Worm (Caenorhabditis elegans) whole organism, young adult: ENCODE data around the gene ltd-1.

Experiments used
- B0019.2 ChIP-seq: fragments of 200-800 bp; sonication (Bioruptor generic); conservative IDR thresholded peaks from 2 replicates; pipeline ENCODE4 v1.3.6; 2022; ENCODE audit warnings: missing genetic modification reagents, missing genetic modification characterization, missing compliant biosample characterization
- C06A6.2 ChIP-seq: fragments of 200-800 bp; sonication (Bioruptor generic); conservative IDR thresholded peaks from 2 replicates; pipeline ENCODE4 v1.3.6; 2022; ENCODE audit warnings: missing genetic modification characterization, missing compliant biosample characterization
- D2030.7 ChIP-seq: fragments of 200-800 bp; sonication (Bioruptor generic); IDR thresholded peaks from 2 replicates; pipeline ENCODE4 v1.3.6; 2022; ENCODE audit warnings: missing genetic modification reagents, missing genetic modification characterization, missing compliant biosample characterization
- F23B12.7 ChIP-seq: sonication (generic microtip); optimal IDR thresholded peaks from 2 replicates; lab custom pipeline; 2017; ENCODE audit warnings: missing genetic modification characterization, mild to moderate bottlenecking, missing compliant biosample characterization, antibody characterized with exemption, moderate library complexity; ENCODE audit not compliant: insufficient read depth
- F33H1.4 ChIP-seq: fragments of 200-800 bp; sonication (Bioruptor generic); IDR thresholded peaks from 2 replicates; pipeline ENCODE4 v1.3.6; 2022; ENCODE audit warnings: missing genetic modification reagents, missing genetic modification characterization, missing compliant biosample characterization
- F49E8.2 ChIP-seq: sonication (generic microtip); optimal IDR thresholded peaks from 3 replicates; lab custom pipeline; 2017; ENCODE audit warnings: missing genetic modification characterization, mild to moderate bottlenecking, missing compliant biosample characterization, antibody characterized with exemption, moderate library complexity; ENCODE audit not compliant: insufficient read depth
- K11D2.4 ChIP-seq: fragments of 200-800 bp; sonication (Bioruptor generic); IDR thresholded peaks from 2 replicates; pipeline ENCODE4 v1.3.6; 2022; ENCODE audit warnings: missing genetic modification reagents, missing genetic modification characterization, missing compliant biosample characterization
- K12H6.12 ChIP-seq: fragments of 200-800 bp; sonication (Bioruptor generic); optimal IDR thresholded peaks from 2 replicates; lab custom pipeline; 2018; ENCODE audit warnings: mild to moderate bottlenecking, missing genetic modification characterization, missing compliant biosample characterization
- Y53F4B.3 ChIP-seq: fragments of 200-800 bp; sonication (Bioruptor generic); IDR thresholded peaks from 2 replicates; pipeline ENCODE4 v1.3.6; 2022; ENCODE audit warnings: missing genetic modification reagents, missing genetic modification characterization, missing compliant biosample characterization
- Y67H2A.10 ChIP-seq: fragments of 200-800 bp; sonication (Bioruptor generic); conservative IDR thresholded peaks from 2 replicates; pipeline ENCODE4 v1.3.6; 2022; ENCODE audit warnings: missing genetic modification reagents, missing genetic modification characterization, missing compliant biosample characterization
- Y95B8A.8 ChIP-seq: fragments of 200-800 bp; sonication (Bioruptor generic); IDR thresholded peaks from 2 replicates; pipeline ENCODE4 v1.3.6; 2022; ENCODE audit warnings: missing genetic modification reagents, missing genetic modification characterization, missing compliant biosample characterization
- ZK185.1 ChIP-seq: sonication (generic microtip); optimal IDR thresholded peaks from 2 replicates; lab custom pipeline; 2016; ENCODE audit warnings: mild to moderate bottlenecking, missing genetic modification characterization, missing compliant biosample characterization; ENCODE audit not compliant: poor library complexity, severe bottlenecking
- atf-7 ChIP-seq: sonication (generic microtip); optimal IDR thresholded peaks from 2 replicates; lab custom pipeline; 2017; ENCODE audit warnings: mild to moderate bottlenecking, missing genetic modification characterization, missing compliant biosample characterization
- attf-3 ChIP-seq: fragments of 200-800 bp; sonication (Bioruptor generic); conservative IDR thresholded peaks from 2 replicates; pipeline ENCODE4 v1.3.6; 2022; ENCODE audit warnings: missing genetic modification reagents, missing genetic modification characterization, missing compliant biosample characterization
- attf-5 ChIP-seq: fragments of 200-800 bp; sonication (Bioruptor generic); optimal IDR thresholded peaks from 2 replicates; lab custom pipeline; 2018; ENCODE audit warnings: mild to moderate bottlenecking, missing genetic modification characterization, missing compliant biosample characterization
- cebp-1 ChIP-seq, 2 experiments: fragments of 200-800 bp in 1 of 2; sonication (Bioruptor generic) in 1 of 2; sonication (generic microtip) in 1 of 2; IDR thresholded peaks in 1 of 2; optimal IDR thresholded peaks in 1 of 2; 2 replicates each; pipeline versions ENCODE4 v1.3.6 to Lab custom; 2017 to 2022; ENCODE audit warnings: missing compliant biosample characterization in 2 of 2, missing genetic modification characterization in 2 of 2, mild to moderate bottlenecking in 1 of 2, missing genetic modification reagents in 1 of 2, moderate library complexity in 1 of 2
- ceh-100 ChIP-seq: fragments of 200-800 bp; sonication (Bioruptor generic); IDR thresholded peaks from 2 replicates; pipeline ENCODE4 v1.3.6; 2022; ENCODE audit warnings: missing genetic modification reagents, missing genetic modification characterization, missing compliant biosample characterization
- ceh-27 ChIP-seq: fragments of 200-800 bp; sonication (Bioruptor generic); optimal IDR thresholded peaks from 2 replicates; lab custom pipeline; 2018; ENCODE audit warnings: mild to moderate bottlenecking, missing genetic modification characterization, moderate library complexity, missing compliant biosample characterization
- dox-1 ChIP-seq: fragments of 200-800 bp; sonication (Bioruptor generic); IDR thresholded peaks from 2 replicates; pipeline ENCODE4 v1.3.6; 2022; ENCODE audit warnings: missing genetic modification reagents, missing genetic modification characterization, missing compliant biosample characterization
- dpff-1 ChIP-seq: sonication (generic microtip); optimal IDR thresholded peaks from 2 replicates; lab custom pipeline; 2017; ENCODE audit warnings: mild to moderate bottlenecking, missing genetic modification characterization, missing compliant biosample characterization
- dpl-1 ChIP-seq: fragments of 150-350 bp; optimal IDR thresholded peaks from 2 replicates; lab custom pipeline; 2014; ENCODE audit warnings: missing biosample characterization, missing genetic modification reagents, missing genetic modification characterization
- ekl-4 ChIP-seq: fragments of 200-800 bp; sonication (Bioruptor generic); IDR thresholded peaks from 2 replicates; pipeline ENCODE4 v1.3.6; 2022; ENCODE audit warnings: missing genetic modification reagents, missing genetic modification characterization, missing compliant biosample characterization
- ets-4 ChIP-seq: fragments of 200-800 bp; sonication (Bioruptor generic); optimal IDR thresholded peaks from 2 replicates; lab custom pipeline; 2018; ENCODE audit warnings: mild to moderate bottlenecking, missing genetic modification characterization, missing compliant biosample characterization
- hmg-1.2 ChIP-seq: fragments of 200-800 bp; sonication (Bioruptor generic); IDR thresholded peaks from 2 replicates; pipeline ENCODE4 v1.3.6; 2022; ENCODE audit warnings: missing genetic modification reagents, missing genetic modification characterization, missing compliant biosample characterization
- hmg-20 ChIP-seq: fragments of 200-800 bp; sonication (Bioruptor generic); IDR thresholded peaks from 2 replicates; pipeline ENCODE4 v1.3.6; 2022; ENCODE audit warnings: missing genetic modification reagents, missing genetic modification characterization, missing compliant biosample characterization
- hsf-1 ChIP-seq: fragments of 200-800 bp; sonication (Bioruptor generic); IDR thresholded peaks from 2 replicates; pipeline ENCODE4 v1.3.6; 2022; ENCODE audit warnings: missing genetic modification reagents, missing genetic modification characterization, missing compliant biosample characterization
- let-526 ChIP-seq: fragments of 200-800 bp; sonication (Bioruptor generic); IDR thresholded peaks from 2 replicates; pipeline ENCODE4 v1.3.6; 2022; ENCODE audit warnings: missing genetic modification reagents, missing genetic modification characterization, missing compliant biosample characterization
- let-607 ChIP-seq, 2 experiments: fragments of 200-800 bp in 1 of 2; sonication (Bioruptor generic) in 1 of 2; sonication (generic microtip) in 1 of 2; optimal IDR thresholded peaks; 2 replicates each; lab custom pipeline; 2016 to 2018; ENCODE audit warnings: mild to moderate bottlenecking in 2 of 2, missing compliant biosample characterization in 2 of 2, missing genetic modification characterization in 2 of 2, moderate library complexity in 2 of 2, missing genotype in 1 of 2
- lsl-1 ChIP-seq: fragments of 200-800 bp; sonication (Bioruptor generic); optimal IDR thresholded peaks from 2 replicates; lab custom pipeline; 2018; ENCODE audit warnings: mild to moderate bottlenecking, missing genetic modification characterization, moderate library complexity, missing compliant biosample characterization
- madf-3 ChIP-seq: fragments of 200-800 bp; sonication (Bioruptor generic); IDR thresholded peaks from 2 replicates; pipeline ENCODE4 v1.3.6; 2022; ENCODE audit warnings: missing genetic modification reagents, missing genetic modification characterization, missing compliant biosample characterization
- madf-6 ChIP-seq: fragments of 200-800 bp; sonication (Bioruptor generic); IDR thresholded peaks from 2 replicates; pipeline ENCODE4 v1.3.6; 2022; ENCODE audit warnings: missing genetic modification reagents, missing genetic modification characterization, missing compliant biosample characterization
- nfya-2 ChIP-seq: fragments of 200-800 bp; sonication (Bioruptor generic); IDR thresholded peaks from 2 replicates; pipeline ENCODE4 v1.3.6; 2022; ENCODE audit warnings: missing genetic modification reagents, missing genetic modification characterization, missing compliant biosample characterization
- nhr-120 ChIP-seq: fragments of 200-800 bp; sonication (Bioruptor generic); IDR thresholded peaks from 2 replicates; pipeline ENCODE4 v1.3.6; 2022; ENCODE audit warnings: missing genetic modification characterization, missing compliant biosample characterization
- nhr-80 ChIP-seq: sonication (generic microtip); optimal IDR thresholded peaks from 2 replicates; lab custom pipeline; 2016; ENCODE audit warnings: missing genetic modification characterization, missing compliant biosample characterization
- pha-4 ChIP-seq: fragments of 150-350 bp; sonication (generic microtip); optimal IDR thresholded peaks from 2 replicates; lab custom pipeline; 2014; ENCODE audit warnings: missing biosample characterization, missing genetic modification reagents, missing genetic modification characterization
- sea-2 ChIP-seq: fragments of 200-800 bp; sonication (Bioruptor generic); IDR thresholded peaks from 2 replicates; pipeline ENCODE4 v1.3.6; 2022; ENCODE audit warnings: missing genetic modification characterization, missing compliant biosample characterization
- snpc-3.4 ChIP-seq: sonication (generic microtip); optimal IDR thresholded peaks from 2 replicates; lab custom pipeline; 2017; ENCODE audit warnings: missing genetic modification characterization, mild to moderate bottlenecking, missing compliant biosample characterization, antibody characterized with exemption, moderate library complexity, missing genotype, missing genetic modification reagents
- snpc-4 ChIP-seq, 5 experiments: fragments of 150-350 bp in 1 of 5; sonication (generic microtip) in 4 of 5; optimal IDR thresholded peaks; 2 replicates each; lab custom pipeline; 2014 to 2018; ENCODE audit warnings: missing genetic modification characterization in 5 of 5, missing biosample characterization in 3 of 5, antibody characterized with exemption in 2 of 5, mild to moderate bottlenecking in 2 of 5, missing compliant biosample characterization in 2 of 5, missing genotype in 2 of 5, moderate library complexity in 2 of 5, missing genetic modification reagents in 1 of 5
- sptf-2 ChIP-seq: fragments of 200-800 bp; sonication (Bioruptor generic); optimal IDR thresholded peaks from 2 replicates; lab custom pipeline; 2018; ENCODE audit warnings: mild to moderate bottlenecking, missing genetic modification characterization, missing compliant biosample characterization
- xnd-1 ChIP-seq: sonication (generic microtip); optimal IDR thresholded peaks from 2 replicates; lab custom pipeline; 2016; ENCODE audit warnings: missing genotype, missing genetic modification reagents, missing genetic modification characterization, missing compliant biosample characterization
- ztf-18 ChIP-seq: sonication (generic microtip); optimal IDR thresholded peaks from 2 replicates; lab custom pipeline; 2016; ENCODE audit warnings: missing genotype, mild to moderate bottlenecking, missing genetic modification characterization, missing compliant biosample characterization

ltd-1 gene

DNA sequence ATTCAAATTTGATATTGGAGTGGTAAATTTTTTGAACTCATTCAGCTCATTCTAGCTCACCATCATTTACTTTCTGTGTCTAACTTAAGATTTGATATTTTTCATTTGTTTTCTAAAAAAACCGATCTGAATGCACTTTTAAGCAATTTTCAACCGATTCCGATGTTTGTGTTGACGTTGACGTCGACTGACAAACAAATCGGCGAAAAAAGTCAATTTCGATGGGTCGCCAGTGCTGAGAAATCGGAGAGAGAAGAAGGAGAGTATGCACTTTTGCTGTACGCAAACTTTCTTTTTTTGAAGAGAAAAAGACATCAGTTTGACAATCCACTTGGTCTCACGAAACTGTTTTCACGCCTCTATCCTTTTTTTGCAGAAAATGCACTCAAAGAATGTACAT lies 32.9 kb upstream of the ltd-1 start:
- TF ChIP-seq nhr-120 (no peak), hsf-1 (no peak), Y95B8A.8 (GFP tag; lab: Robert Waterston, UW) (no peak), madf-6 (GFP tag; lab: Robert Waterston, UW) (no peak), ekl-4 (GFP tag; lab: Robert Waterston, UW) (no peak), madf-3 (GFP tag; lab: Robert Waterston, UW) (no peak)

DNA sequence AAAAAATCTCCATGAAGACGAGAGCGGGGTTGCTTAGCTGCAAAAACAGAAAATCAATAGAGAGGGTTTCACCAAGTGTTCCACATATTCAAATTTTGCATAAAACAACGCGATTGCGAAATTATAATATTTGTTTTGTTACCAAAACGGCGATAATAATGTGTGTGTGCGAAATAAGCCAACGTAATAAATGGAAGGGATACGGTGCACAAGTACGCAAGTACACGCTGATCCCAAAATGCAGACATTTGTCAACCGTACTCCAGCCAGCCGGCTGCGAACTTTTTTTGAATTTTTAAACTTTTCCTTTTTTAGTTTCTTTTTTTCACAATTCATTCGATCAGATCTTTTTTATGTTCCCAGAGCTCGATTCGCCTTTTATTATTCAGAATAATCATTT lies 32.3 kb upstream of the ltd-1 start, which contains the start of gene ire-1:
Gene ire-1, minus strand, starts transcription at position 44 of the 400 bp plus-strand sequence.
- TF ChIP-seq madf-6 (GFP tag; lab: Robert Waterston, UW) (peak; percentile 30; the same call in 1 of the 2 replicates), ztf-18 (tag; lab: Kevin White, UChicago) (peak; percentile 28), lsl-1 (GFP tag; lab: Kevin White, UChicago) (peak; percentile 89), attf-5 (GFP tag; lab: Kevin White, UChicago) (peak; percentile 74), B0019.2 (GFP tag; lab: Robert Waterston, UW) (peak; percentile 31; the same call in 1 of the 2 replicates), nhr-80 (peak; percentile 61), ceh-100 (GFP tag; lab: Robert Waterston, UW) (peak; percentile 41; the same call in 1 of the 2 replicates), dox-1 (GFP tag; lab: Robert Waterston, UW) (peak; percentile 59), K12H6.12 (peak; percentile 33), Y95B8A.8 (GFP tag; lab: Robert Waterston, UW) (peak; percentile 47; the same call in 1 of the 2 replicates), F33H1.4 (GFP tag; lab: Robert Waterston, UW) (peak; percentile 45; the same call in 1 of the 2 replicates), hmg-1.2 (GFP tag; lab: Robert Waterston, UW) (peak; percentile 25; the same call in 1 of the 2 replicates), hmg-20 (GFP tag; lab: Robert Waterston, UW) (no peak), snpc-3.4 (tag; lab: Kevin White, UChicago) (peak; percentile 55), nfya-2 (no peak), nhr-120 (no peak), F49E8.2 (tag; lab: Kevin White, UChicago) (peak; percentile 63), dpl-1 (peak; percentile 3), K11D2.4 (GFP tag; lab: Robert Waterston, UW) (no peak), F23B12.7 (tag; lab: Kevin White, UChicago) (peak; percentile 64), snpc-4 (GFP tag; optimal IDR thresholded peaks at IDR 0.05; lab: Kevin White, UChicago) (no peak), snpc-4 (tag; optimal IDR thresholded peaks at IDR 0.05; lab: Kevin White, UChicago) (peak in 1 of 4 experiments; percentile 55), cebp-1 (GFP tag; IDR thresholded peaks at IDR 0.05; lab: Robert Waterston, UW) (peak; percentile 82), cebp-1 (tag; optimal IDR thresholded peaks at IDR 0.05; lab: Kevin White, UChicago) (peak; percentile 92), Y53F4B.3 (GFP tag; lab: Robert Waterston, UW) (no peak), D2030.7 (GFP tag; lab: Robert Waterston, UW) (peak; percentile 12; the same call in 1 of the 2 replicates), ZK185.1 (peak; percentile 37), pha-4 (tag; lab: Kevin White, UChicago) (peak; percentile 73), let-607 (tag; optimal IDR thresholded peaks at IDR 0.05; lab: Kevin White, UChicago) (peak; percentile 30 to 73), sptf-2 (GFP tag; lab: Kevin White, UChicago) (no peak), dpff-1 (tag; lab: Kevin White, UChicago) (no peak), Y67H2A.10 (GFP tag; lab: Robert Waterston, UW) (no peak)
- TF ChIP-seq, all 124 proteins: peak for 22

DNA sequence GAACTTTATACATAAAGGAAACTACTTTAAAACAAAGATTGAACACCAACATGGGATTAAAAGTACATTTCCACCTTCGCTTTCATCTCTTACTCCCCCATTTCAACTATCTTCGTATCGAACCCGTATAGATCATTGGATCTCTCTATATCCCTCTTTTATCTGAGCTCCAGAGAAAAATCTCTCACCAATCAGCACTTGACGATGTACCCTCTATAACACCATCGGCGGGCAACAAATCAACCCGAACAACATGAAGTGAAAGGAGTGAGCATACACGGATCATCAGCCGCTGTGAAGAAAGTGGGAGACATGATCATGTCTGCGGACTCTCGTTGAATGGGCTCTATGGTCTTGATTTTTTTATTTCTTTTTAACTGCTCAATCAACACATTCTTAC lies 24.9 kb upstream of the ltd-1 start:
- no peak for TF ChIP-seq ceh-27 (GFP tag; lab: Kevin White, UChicago)
- no peak for TF ChIP-seq Y67H2A.10 (GFP tag; lab: Robert Waterston, UW)
- no peak for TF ChIP-seq let-526
- TF ChIP-seq attf-3 (GFP tag; lab: Robert Waterston, UW), result no peak
- no peak for TF ChIP-seq sptf-2 (GFP tag; lab: Kevin White, UChicago)
- no peak for TF ChIP-seq ets-4 (GFP tag; lab: Kevin White, UChicago)
- no peak for TF ChIP-seq madf-3 (GFP tag; lab: Robert Waterston, UW)
- TF ChIP-seq atf-7, result no peak
- TF ChIP-seq Y53F4B.3 (GFP tag; lab: Robert Waterston, UW), result no peak
- no peak for TF ChIP-seq sea-2 (GFP tag; lab: Robert Waterston, UW)
- no peak for TF ChIP-seq F49E8.2 (tag; lab: Kevin White, UChicago)
- TF ChIP-seq C06A6.2 (GFP tag; lab: Robert Waterston, UW), result no peak
- TF ChIP-seq xnd-1, result no peak
